Fruit fly (Drosophila melanogaster) whole organism, embryonic: ENCODE measurements around the gene dgt2.
A peak's percentile ranks its signal among the peaks of the same experiment; 100 is the strongest.

ENCODE experiments used
- Ada2b ChIP-seq: fragments of 200-800 bp; sonication (Bioruptor generic); IDR thresholded peaks from 2 replicates; pipeline ENCODE4 v1.3.6; 2022; ENCODE audit warnings: missing biosample characterization, missing genetic modification characterization
- Asciz ChIP-seq: fragments of 200-800 bp; sonication (Bioruptor generic); optimal IDR thresholded peaks from 2 replicates; lab custom pipeline; 2017; ENCODE audit warnings: missing biosample characterization, mild to moderate bottlenecking, missing genetic modification characterization, missing genetic modification reagents
- Atf3 ChIP-seq: fragments of 200-800 bp; sonication (Bioruptor generic); optimal IDR thresholded peaks from 3 replicates; lab custom pipeline; 2016; ENCODE audit warnings: missing biosample characterization, missing genetic modification characterization
- Awh ChIP-seq: fragments of 200-800 bp; sonication (Bioruptor generic); IDR thresholded peaks from 2 replicates; pipeline ENCODE4, ENCODE4 v1.3.6; 2022; ENCODE audit warnings: missing biosample characterization, missing genetic modification characterization
- Blimp-1 ChIP-seq: fragments of 200-800 bp; sonication (Bioruptor generic); optimal IDR thresholded peaks from 3 replicates; lab custom pipeline; 2018; ENCODE audit warnings: missing biosample characterization, missing genetic modification characterization, mild to moderate bottlenecking, moderate library complexity, missing genetic modification reagents
- CG10209 ChIP-seq: fragments of 200-800 bp; sonication (Bioruptor generic); optimal IDR thresholded peaks from 3 replicates; lab custom pipeline; 2017; ENCODE audit warnings: missing biosample characterization, mild to moderate bottlenecking, missing genetic modification characterization, missing genetic modification reagents
- CG10654 ChIP-seq: fragments of 200-800 bp; sonication (Bioruptor generic); optimal IDR thresholded peaks from 2 replicates; lab custom pipeline; 2016; ENCODE audit warnings: missing biosample characterization, missing genetic modification characterization
- CG11398 ChIP-seq: fragments of 200-800 bp; sonication (Bioruptor generic); optimal IDR thresholded peaks from 2 replicates; lab custom pipeline; 2016; ENCODE audit warnings: missing biosample characterization, missing genetic modification characterization
- CG12155 ChIP-seq: fragments of 200-800 bp; sonication (Bioruptor generic); optimal IDR thresholded peaks from 3 replicates; lab custom pipeline; 2016; ENCODE audit warnings: missing biosample characterization, missing genetic modification characterization
- CG13296 ChIP-seq: fragments of 200-800 bp; sonication (Bioruptor generic); optimal IDR thresholded peaks from 3 replicates; lab custom pipeline; 2018; ENCODE audit warnings: missing biosample characterization, mild to moderate bottlenecking, missing genetic modification characterization
- CG13775 ChIP-seq: fragments of 200-800 bp; sonication (Bioruptor generic); optimal IDR thresholded peaks from 3 replicates; lab custom pipeline; 2017; ENCODE audit warnings: missing biosample characterization, mild to moderate bottlenecking, missing genetic modification characterization
- CG16863 ChIP-seq: fragments of 200-800 bp; sonication (Bioruptor generic); optimal IDR thresholded peaks from 3 replicates; lab custom pipeline; 2016; ENCODE audit warnings: missing biosample characterization, missing genetic modification characterization
- CG18011 ChIP-seq: fragments of 200-800 bp; sonication (Bioruptor generic); optimal IDR thresholded peaks from 2 replicates; lab custom pipeline; 2017; ENCODE audit warnings: missing biosample characterization, missing genetic modification characterization, mild to moderate bottlenecking, moderate library complexity, missing genotype
- CG30403 ChIP-seq: fragments of 200-800 bp; sonication (Bioruptor generic); optimal IDR thresholded peaks from 3 replicates; lab custom pipeline; 2016; ENCODE audit warnings: missing biosample characterization, missing genetic modification characterization
- CG32772 ChIP-seq: fragments of 200-800 bp; sonication (Bioruptor generic); IDR thresholded peaks from 2 replicates; pipeline ENCODE4 v1.3.6; 2022; ENCODE audit warnings: missing biosample characterization, missing genetic modification characterization
- CG3281 ChIP-seq: fragments of 200-800 bp; sonication (Bioruptor generic); optimal IDR thresholded peaks from 3 replicates; lab custom pipeline; 2017; ENCODE audit warnings: missing biosample characterization, mild to moderate bottlenecking, missing genetic modification characterization
- CG4820 ChIP-seq: fragments of 200-800 bp; sonication (Bioruptor generic); optimal IDR thresholded peaks from 3 replicates; lab custom pipeline; 2016; ENCODE audit warnings: missing biosample characterization, missing genetic modification characterization
- CG5180 ChIP-seq: fragments of 200-800 bp; sonication (Bioruptor generic); optimal IDR thresholded peaks from 3 replicates; lab custom pipeline; 2017; ENCODE audit warnings: missing biosample characterization, missing genetic modification characterization, mild to moderate bottlenecking, moderate library complexity, missing genetic modification reagents
- CG6272 ChIP-seq: fragments of 200-800 bp; sonication (Bioruptor generic); IDR thresholded peaks from 2 replicates; pipeline ENCODE4 v1.3.6; 2022; ENCODE audit warnings: missing biosample characterization, missing genetic modification characterization
- CG6854 ChIP-seq: fragments of 200-800 bp; sonication (Bioruptor generic); optimal IDR thresholded peaks from 3 replicates; lab custom pipeline; 2017; ENCODE audit warnings: missing biosample characterization, mild to moderate bottlenecking, missing genetic modification characterization
- CG7271 ChIP-seq: fragments of 200-800 bp; sonication (Bioruptor generic); optimal IDR thresholded peaks from 2 replicates; lab custom pipeline; 2018; ENCODE audit warnings: missing biosample characterization, mild to moderate bottlenecking, missing genetic modification characterization, moderate library complexity
- CG8290 ChIP-seq, 3 experiments: fragments of 200-800 bp; sonication (Bioruptor generic); optimal IDR thresholded peaks; 2 replicates each; lab custom pipeline; 2016 to 2019; ENCODE audit warnings: missing biosample characterization in 3 of 3, missing genetic modification characterization in 3 of 3, mild to moderate bottlenecking in 2 of 3, moderate library complexity in 1 of 3
- D19B ChIP-seq: fragments of 200-800 bp; sonication (Bioruptor generic); optimal IDR thresholded peaks from 2 replicates; lab custom pipeline; 2017; ENCODE audit warnings: missing biosample characterization, mild to moderate bottlenecking, missing genetic modification characterization
- Dip2 ChIP-seq: fragments of 200-800 bp; sonication (Bioruptor generic); IDR thresholded peaks from 2 replicates; pipeline ENCODE4 v1.3.6; 2022; ENCODE audit warnings: missing biosample characterization, missing genetic modification characterization
- Eip74EF ChIP-seq, 2 experiments: fragments of 200-800 bp in 1 of 2; fragments of >200 bp in 1 of 2; sonication (Bioruptor generic) in 1 of 2; optimal IDR thresholded peaks; 2 replicates each; lab custom pipeline; 2017 to 2019; ENCODE audit warnings: missing biosample characterization in 2 of 2, missing genetic modification characterization in 2 of 2, mild to moderate bottlenecking in 1 of 2, moderate library complexity in 1 of 2
- Ets65A ChIP-seq: fragments of 200-800 bp; sonication (Bioruptor generic); peaks from one replicate; lab custom pipeline; 2016; ENCODE audit warnings: missing biosample characterization, missing genetic modification characterization
- Hand ChIP-seq: fragments of 200-800 bp; sonication (Bioruptor generic); optimal IDR thresholded peaks from 2 replicates; lab custom pipeline; 2017; ENCODE audit warnings: mild to moderate bottlenecking, missing biosample characterization, missing genetic modification reagents, missing genetic modification characterization
- Mes4 ChIP-seq: fragments of 200-800 bp; sonication (Bioruptor generic); optimal IDR thresholded peaks from 2 replicates; lab custom pipeline; 2016; ENCODE audit warnings: missing biosample characterization, missing genetic modification characterization
- NC2β ChIP-seq: fragments of 200-800 bp; sonication (Bioruptor generic); optimal IDR thresholded peaks from 2 replicates; lab custom pipeline; 2016; ENCODE audit warnings: missing biosample characterization, missing genetic modification characterization
- Nf-YB ChIP-seq: fragments of 200-800 bp; sonication (Bioruptor generic); optimal IDR thresholded peaks from 3 replicates; lab custom pipeline; 2019; ENCODE audit warnings: missing biosample characterization, mild to moderate bottlenecking, missing genetic modification characterization, moderate library complexity
- Opbp ChIP-seq: fragments of 200-800 bp; sonication (Bioruptor generic); IDR thresholded peaks from 3 replicates; pipeline ENCODE4 v1.3.6; 2022; ENCODE audit warnings: missing biosample characterization, missing genetic modification characterization; ENCODE audit not compliant: partially characterized antibody
- Rfx ChIP-seq: fragments of 200-800 bp; sonication (Bioruptor generic); IDR thresholded peaks from 2 replicates; pipeline ENCODE4 v1.3.6; 2022; ENCODE audit warnings: missing biosample characterization, missing genetic modification characterization
- Sin3A ChIP-seq: fragments of >200 bp; optimal IDR thresholded peaks from 2 replicates; lab custom pipeline; 2018
- Spps ChIP-seq: fragments of 200-800 bp; sonication (Bioruptor generic); optimal IDR thresholded peaks from 2 replicates; lab custom pipeline; 2018; ENCODE audit warnings: missing biosample characterization, mild to moderate bottlenecking, missing genetic modification characterization
- Tbp ChIP-seq: fragments of >200 bp; optimal IDR thresholded peaks from 2 replicates; lab custom pipeline; 2018; ENCODE audit warnings: missing biosample characterization, missing genetic modification characterization
- ac ChIP-seq: fragments of 200-800 bp; sonication (Bioruptor generic); optimal IDR thresholded peaks from 3 replicates; lab custom pipeline; 2017; ENCODE audit warnings: missing biosample characterization, mild to moderate bottlenecking, missing genetic modification characterization
- ap ChIP-seq: fragments of 200-800 bp; sonication (Bioruptor generic); IDR thresholded peaks from 2 replicates; pipeline ENCODE4 v1.3.6; 2022; ENCODE audit warnings: missing biosample characterization, missing genetic modification characterization
- ara ChIP-seq: fragments of 200-800 bp; sonication (Bioruptor generic); IDR thresholded peaks from 2 replicates; pipeline ENCODE4 v1.3.6; 2022; ENCODE audit warnings: missing biosample characterization, missing genetic modification characterization
- dm ChIP-seq: fragments of 200-800 bp; sonication (Bioruptor generic); optimal IDR thresholded peaks from 3 replicates; lab custom pipeline; 2016; ENCODE audit warnings: missing biosample characterization, missing genetic modification characterization
- dmrt11E ChIP-seq: fragments of 200-800 bp; sonication (Bioruptor generic); optimal IDR thresholded peaks from 3 replicates; lab custom pipeline; 2018; ENCODE audit warnings: missing biosample characterization, mild to moderate bottlenecking, missing genetic modification characterization, moderate library complexity
- ems ChIP-seq: fragments of 200-800 bp; sonication (Bioruptor generic); optimal IDR thresholded peaks from 3 replicates; lab custom pipeline; 2016; ENCODE audit warnings: missing biosample characterization, missing genetic modification characterization
- mirr ChIP-seq: fragments of 200-800 bp; sonication (Bioruptor generic); optimal IDR thresholded peaks from 3 replicates; lab custom pipeline; 2018; ENCODE audit warnings: missing biosample characterization, mild to moderate bottlenecking, missing genetic modification characterization
- salm ChIP-seq: fragments of 200-800 bp; sonication (Bioruptor generic); optimal IDR thresholded peaks from 2 replicates; lab custom pipeline; 2018; ENCODE audit warnings: missing biosample characterization, mild to moderate bottlenecking, missing genetic modification characterization
- sc ChIP-seq, 3 experiments: fragments of >200 bp in 2 of 3; fragments of 200-800 bp in 1 of 3; sonication (Bioruptor generic) in 1 of 3; optimal IDR thresholded peaks; 2 replicates in 2 of 3; 3 replicates in 1 of 3; lab custom pipeline; 2017; ENCODE audit warnings: mild to moderate bottlenecking in 1 of 3, missing biosample characterization in 1 of 3, missing genetic modification characterization in 1 of 3, missing genetic modification reagents in 1 of 3
- seq ChIP-seq: fragments of 200-800 bp; sonication (Bioruptor generic); IDR thresholded peaks from 2 replicates; pipeline ENCODE4 v1.3.6; 2022; ENCODE audit warnings: missing biosample characterization, missing genetic modification characterization
- toy ChIP-seq: fragments of 200-800 bp; sonication (Bioruptor generic); IDR thresholded peaks from 2 replicates; pipeline ENCODE4 v1.3.6; 2022; ENCODE audit warnings: missing biosample characterization, missing genetic modification characterization
- tup ChIP-seq: fragments of 200-800 bp; sonication (Bioruptor generic); optimal IDR thresholded peaks from 2 replicates; lab custom pipeline; 2016; ENCODE audit warnings: missing biosample characterization, mild to moderate bottlenecking, missing genetic modification characterization, moderate library complexity
- vfl ChIP-seq: fragments of 200-800 bp; sonication (Bioruptor generic); optimal IDR thresholded peaks from 2 replicates; lab custom pipeline; 2016; ENCODE audit warnings: missing biosample characterization, missing genetic modification characterization
- vnd ChIP-seq: fragments of 200-800 bp; sonication (Bioruptor generic); IDR thresholded peaks from 3 replicates; pipeline ENCODE4 v1.3.6; 2022; ENCODE audit warnings: missing biosample characterization, missing genetic modification characterization; ENCODE audit not compliant: partially characterized antibody

The dgt2 gene

dm6 chr2L:12010100-12010876 lies 20.6 kb downstream of the dgt2 start (continued):
- TF ChIP-seq Atf3 = no peak
- no peak for TF ChIP-seq Dip2 (GFP tag; lab: Robert Waterston, UW)
- no peak for TF ChIP-seq CG10209 (GFP tag; lab: Kevin White, UChicago)
- TF ChIP-seq Ada2b (GFP tag; lab: Robert Waterston, UW) = no peak
- no peak for TF ChIP-seq CG7271
- TF ChIP-seq seq (GFP tag; lab: Robert Waterston, UW) = no peak
- no peak for TF ChIP-seq CG11398 (GFP tag; lab: Kevin White, UChicago)
- TF ChIP-seq Opbp = no peak
- TF ChIP-seq CG10654 (GFP tag; lab: Kevin White, UChicago) = no peak
- TF ChIP-seq sc (optimal IDR thresholded peaks at IDR 0.05; lab: Kevin White, UChicago) = no peak
- TF ChIP-seq sc (GFP tag; optimal IDR thresholded peaks at IDR 0.05; lab: Kevin White, UChicago) = peak; percentile 33
- TF ChIP-seq Ets65A (GFP tag; lab: Kevin White, UChicago) = no peak
- TF ChIP-seq CG18011 = no peak
- no peak for TF ChIP-seq vfl (GFP tag; lab: Kevin White, UChicago)
- TF ChIP-seq D19B (GFP tag; lab: Kevin White, UChicago) = no peak
- no peak for TF ChIP-seq CG16863 (GFP tag; lab: Kevin White, UChicago)
- TF ChIP-seq mirr = peak; percentile 73
- TF ChIP-seq CG6272 (GFP tag; lab: Robert Waterston, UW) = no peak
- TF ChIP-seq Nf-YB (GFP tag; lab: Kevin White, UChicago) = peak; percentile 100
- TF ChIP-seq CG13775 (GFP tag; lab: Kevin White, UChicago) = no peak
- TF ChIP-seq Asciz (GFP tag; lab: Kevin White, UChicago) = peak; percentile 12
- no peak for TF ChIP-seq tup (GFP tag; lab: Kevin White, UChicago)
- no peak for TF ChIP-seq Tbp (GFP tag; lab: Kevin White, UChicago)
- no peak for TF ChIP-seq Rfx (GFP tag; lab: Robert Waterston, UW)
- TF ChIP-seq ems = no peak
- TF ChIP-seq CG32772 = no peak
- peak; percentile 82 for TF ChIP-seq CG12155 (GFP tag; lab: Kevin White, UChicago)
- no peak for TF ChIP-seq dmrt11E (tag; lab: Kevin White, UChicago)
- TF ChIP-seq CG13296 (GFP tag; lab: Kevin White, UChicago) = no peak
- peak in 1 of 2 experiments; percentile 45 for TF ChIP-seq Eip74EF (GFP tag; optimal IDR thresholded peaks at IDR 0.05; lab: Kevin White, UChicago)
- no peak for TF ChIP-seq Awh (GFP tag; lab: Robert Waterston, UW)
- TF ChIP-seq CG5180 = peak; percentile 96
- TF ChIP-seq dm (GFP tag; lab: Kevin White, UChicago) = no peak
- no peak for TF ChIP-seq CG30403 (GFP tag; lab: Kevin White, UChicago)
- peak; percentile 17 for TF ChIP-seq Hand (GFP tag; lab: Kevin White, UChicago)
- TF ChIP-seq Sin3A = no peak
- no peak for TF ChIP-seq Blimp-1 (GFP tag; lab: Kevin White, UChicago)
- no peak for TF ChIP-seq CG3281 (GFP tag; lab: Kevin White, UChicago)
- TF ChIP-seq ara (GFP tag; lab: Robert Waterston, UW) = no peak
- TF ChIP-seq CG4820 (GFP tag; lab: Kevin White, UChicago) = no peak
- no peak for TF ChIP-seq CG8290 (GFP tag; optimal IDR thresholded peaks at IDR 0.05; lab: Kevin White, UChicago)
- peak; percentile 20 to 77 for TF ChIP-seq CG8290 (tag; optimal IDR thresholded peaks at IDR 0.05; lab: Kevin White, UChicago)
- no peak for TF ChIP-seq vnd (GFP tag; lab: Robert Waterston, UW)
- TF ChIP-seq Mes4 = no peak
- TF ChIP-seq toy (GFP tag; lab: Robert Waterston, UW) = no peak
- no peak for TF ChIP-seq Spps (tag; lab: Kevin White, UChicago)
- peak; percentile 12 for TF ChIP-seq salm (tag; lab: Kevin White, UChicago)
- no peak for TF ChIP-seq CG6854 (GFP tag; lab: Kevin White, UChicago)
- no peak for TF ChIP-seq NC2β
- peak; percentile 14 for TF ChIP-seq ac (GFP tag; lab: Kevin White, UChicago)
- no peak for TF ChIP-seq ap (GFP tag; lab: Robert Waterston, UW)
